Fruit fly (Drosophila melanogaster) whole organism, embryonic: ENCODE data around the gene Eip93F.

Experiments used
- Antp ChIP-seq: fragments of 200-800 bp; sonication (Bioruptor generic); optimal IDR thresholded peaks from 3 replicates; lab custom pipeline; 2016; ENCODE audit warnings: missing biosample characterization, missing genetic modification characterization
- B-H1 ChIP-seq: fragments of 200-800 bp; sonication (Bioruptor generic); IDR thresholded peaks from 3 replicates; pipeline ENCODE4 v1.3.6; 2022; ENCODE audit warnings: missing biosample characterization, missing genetic modification characterization
- CG10462 ChIP-seq: fragments of 200-800 bp; sonication (Bioruptor generic); optimal IDR thresholded peaks from 2 replicates; lab custom pipeline; 2016; ENCODE audit warnings: missing biosample characterization, missing genetic modification characterization
- CG12659 ChIP-seq: fragments of 200-800 bp; sonication (Bioruptor generic); optimal IDR thresholded peaks from 3 replicates; lab custom pipeline; 2017; ENCODE audit warnings: mild to moderate bottlenecking, missing biosample characterization, missing genetic modification reagents, missing genetic modification characterization
- CG13624 ChIP-seq: fragments of 200-800 bp; sonication (Bioruptor generic); optimal IDR thresholded peaks from 2 replicates; lab custom pipeline; 2016; ENCODE audit warnings: missing biosample characterization, missing genetic modification characterization
- CG15601 ChIP-seq: fragments of 200-800 bp; sonication (Bioruptor generic); optimal IDR thresholded peaks from 3 replicates; lab custom pipeline; 2019; ENCODE audit warnings: missing biosample characterization, mild to moderate bottlenecking, missing genetic modification characterization, moderate library complexity
- CG17612 ChIP-seq: fragments of 200-800 bp; sonication (Bioruptor generic); IDR thresholded peaks from 2 replicates; pipeline ENCODE4 v1.3.6; 2022; ENCODE audit warnings: missing biosample characterization, missing genetic modification characterization
- CG17829 ChIP-seq: fragments of 200-800 bp; optimal IDR thresholded peaks from 2 replicates; lab custom pipeline; 2019; ENCODE audit warnings: missing biosample characterization, mild to moderate bottlenecking, missing genetic modification characterization, moderate library complexity
- CG2199 ChIP-seq: fragments of 200-800 bp; sonication (Bioruptor generic); IDR thresholded peaks from 3 replicates; pipeline ENCODE4 v1.3.6; 2022; ENCODE audit warnings: missing biosample characterization, missing genetic modification characterization
- CG2678 ChIP-seq: fragments of 200-800 bp; sonication (Bioruptor generic); optimal IDR thresholded peaks from 3 replicates; lab custom pipeline; 2019; ENCODE audit warnings: missing biosample characterization, mild to moderate bottlenecking, missing genetic modification characterization, moderate library complexity
- CG31224 ChIP-seq: fragments of 200-800 bp; sonication (Bioruptor generic); IDR thresholded peaks from 2 replicates; pipeline ENCODE4 v1.3.6; 2022; ENCODE audit warnings: missing biosample characterization, missing genetic modification characterization
- CG31441 ChIP-seq: fragments of 200-800 bp; sonication (Bioruptor generic); IDR thresholded peaks from 2 replicates; pipeline ENCODE4 v1.3.6; 2022; ENCODE audit warnings: missing biosample characterization, missing genetic modification characterization
- CG4282 ChIP-seq: fragments of 200-800 bp; sonication (Bioruptor generic); optimal IDR thresholded peaks from 2 replicates; lab custom pipeline; 2016; ENCODE audit warnings: missing biosample characterization, missing genetic modification characterization
- CG43689 ChIP-seq: fragments of 200-800 bp; sonication (Bioruptor generic); IDR thresholded peaks from 2 replicates; pipeline ENCODE4 v1.3.6; 2022; ENCODE audit warnings: missing biosample characterization, missing genetic modification characterization
- CG5245 ChIP-seq: fragments of 200-800 bp; sonication (Bioruptor generic); optimal IDR thresholded peaks from 3 replicates; lab custom pipeline; 2016; ENCODE audit warnings: missing biosample characterization, missing genetic modification characterization
- CG6254 ChIP-seq: fragments of 200-800 bp; sonication (Bioruptor generic); optimal IDR thresholded peaks from 3 replicates; lab custom pipeline; 2017; ENCODE audit warnings: mild to moderate bottlenecking, missing biosample characterization, missing genetic modification reagents, missing genetic modification characterization
- CG7372 ChIP-seq: fragments of 200-800 bp; sonication (Bioruptor generic); IDR thresholded peaks from 2 replicates; pipeline ENCODE4 v1.3.6; 2022; ENCODE audit warnings: missing biosample characterization, missing genetic modification characterization
- CG8388 ChIP-seq: fragments of 200-800 bp; sonication (Bioruptor generic); optimal IDR thresholded peaks from 2 replicates; lab custom pipeline; 2019; ENCODE audit warnings: missing biosample characterization, mild to moderate bottlenecking, missing genetic modification characterization, moderate library complexity
- CG9797 ChIP-seq: fragments of 200-800 bp; sonication (Bioruptor generic); optimal IDR thresholded peaks from 3 replicates; lab custom pipeline; 2018; ENCODE audit warnings: missing biosample characterization, mild to moderate bottlenecking, missing genetic modification characterization
- CG9876 ChIP-seq: fragments of 200-800 bp; sonication (Bioruptor generic); optimal IDR thresholded peaks from 2 replicates; lab custom pipeline; 2016; ENCODE audit warnings: missing biosample characterization, missing genetic modification characterization
- CoRest ChIP-seq: fragments of 200-800 bp; sonication (Bioruptor generic); optimal IDR thresholded peaks from 3 replicates; lab custom pipeline; 2018; ENCODE audit warnings: missing biosample characterization, mild to moderate bottlenecking, missing genetic modification characterization, moderate library complexity
- Dref ChIP-seq: fragments of 200-800 bp; sonication (Bioruptor generic); IDR thresholded peaks from 2 replicates; pipeline ENCODE4 v1.3.6; 2022; ENCODE audit warnings: missing biosample characterization, missing genetic modification characterization
- E2f1 ChIP-seq: fragments of 200-800 bp; sonication (Bioruptor generic); IDR thresholded peaks from 2 replicates; pipeline ENCODE4 v1.3.6; 2022; ENCODE audit warnings: missing biosample characterization, missing genetic modification characterization
- Fer3 ChIP-seq: fragments of 200-800 bp; sonication (Bioruptor generic); optimal IDR thresholded peaks from 2 replicates; lab custom pipeline; 2018; ENCODE audit warnings: missing biosample characterization, mild to moderate bottlenecking, missing genetic modification characterization, moderate library complexity
- HLH3B ChIP-seq: fragments of 200-800 bp; sonication (Bioruptor generic); IDR thresholded peaks from 2 replicates; pipeline ENCODE4 v1.3.6; 2022; ENCODE audit warnings: missing biosample characterization, missing genetic modification characterization
- NC2β ChIP-seq: fragments of 200-800 bp; sonication (Bioruptor generic); optimal IDR thresholded peaks from 2 replicates; lab custom pipeline; 2016; ENCODE audit warnings: missing biosample characterization, missing genetic modification characterization
- Oaz ChIP-seq: fragments of 200-800 bp; sonication (Bioruptor generic); IDR thresholded peaks from 2 replicates; pipeline ENCODE4 v1.3.6; 2022; ENCODE audit warnings: missing biosample characterization, missing genetic modification characterization
- Oli ChIP-seq: fragments of 200-800 bp; sonication (Bioruptor generic); optimal IDR thresholded peaks from 2 replicates; lab custom pipeline; 2018; ENCODE audit warnings: missing biosample characterization, mild to moderate bottlenecking, missing genetic modification characterization, moderate library complexity
- Ravus ChIP-seq: fragments of 200-800 bp; sonication (Bioruptor generic); IDR thresholded peaks from 2 replicates; pipeline ENCODE4 v1.3.6; 2022; ENCODE audit warnings: missing biosample characterization, missing genetic modification characterization
- Xrp1 ChIP-seq: fragments of 200-800 bp; sonication (Bioruptor generic); IDR thresholded peaks from 2 replicates; pipeline ENCODE4 v1.3.6; 2022; ENCODE audit warnings: missing biosample characterization, missing genetic modification characterization
- ase ChIP-seq: fragments of 200-800 bp; sonication (Bioruptor generic); IDR thresholded peaks from 3 replicates; pipeline ENCODE4 v1.3.6; 2022; ENCODE audit warnings: missing biosample characterization, missing genetic modification characterization
- bsh ChIP-seq, 2 experiments: fragments of 200-800 bp; sonication (Bioruptor generic); optimal IDR thresholded peaks; 2 replicates each; lab custom pipeline; 2017 to 2018; ENCODE audit warnings: mild to moderate bottlenecking in 2 of 2, missing biosample characterization in 2 of 2, missing genetic modification characterization in 2 of 2, moderate library complexity in 1 of 2
- crc ChIP-seq: fragments of 200-800 bp; sonication (Bioruptor generic); optimal IDR thresholded peaks from 2 replicates; lab custom pipeline; 2016; ENCODE audit warnings: missing biosample characterization, missing genetic modification characterization
- cwo ChIP-seq: fragments of 200-800 bp; sonication (Bioruptor generic); optimal IDR thresholded peaks from 3 replicates; lab custom pipeline; 2017; ENCODE audit warnings: missing biosample characterization, missing genetic modification characterization, mild to moderate bottlenecking, moderate library complexity, missing genetic modification reagents
- danr ChIP-seq: fragments of 200-800 bp; sonication (Bioruptor generic); IDR thresholded peaks from 2 replicates; pipeline ENCODE4 v1.3.6; 2022; ENCODE audit warnings: missing biosample characterization, missing genetic modification characterization
- dm ChIP-seq: fragments of 200-800 bp; sonication (Bioruptor generic); optimal IDR thresholded peaks from 3 replicates; lab custom pipeline; 2016; ENCODE audit warnings: missing biosample characterization, missing genetic modification characterization
- ems ChIP-seq: fragments of 200-800 bp; sonication (Bioruptor generic); optimal IDR thresholded peaks from 3 replicates; lab custom pipeline; 2016; ENCODE audit warnings: missing biosample characterization, missing genetic modification characterization
- gce ChIP-seq: fragments of 200-800 bp; sonication (Bioruptor generic); IDR thresholded peaks from 3 replicates; pipeline ENCODE4 v1.3.6; 2022; ENCODE audit warnings: missing biosample characterization, missing genetic modification characterization
- gsb-n ChIP-seq: fragments of 200-800 bp; sonication (Bioruptor generic); optimal IDR thresholded peaks from 3 replicates; lab custom pipeline; 2018; ENCODE audit warnings: missing biosample characterization, mild to moderate bottlenecking, missing genetic modification characterization
- ken ChIP-seq: fragments of 200-800 bp; sonication (Bioruptor generic); IDR thresholded peaks from 3 replicates; pipeline ENCODE4 v1.3.6; 2022; ENCODE audit warnings: missing biosample characterization, missing genetic modification characterization
- lab ChIP-seq: fragments of 200-800 bp; sonication (Bioruptor generic); optimal IDR thresholded peaks from 3 replicates; lab custom pipeline; 2017; ENCODE audit warnings: missing biosample characterization, missing genetic modification characterization, mild to moderate bottlenecking, moderate library complexity, missing genetic modification reagents
- maf-S ChIP-seq: fragments of 200-800 bp; sonication (Bioruptor generic); optimal IDR thresholded peaks from 2 replicates; lab custom pipeline; 2016; ENCODE audit warnings: missing biosample characterization, missing genetic modification characterization
- mirr ChIP-seq: fragments of 200-800 bp; sonication (Bioruptor generic); optimal IDR thresholded peaks from 3 replicates; lab custom pipeline; 2018; ENCODE audit warnings: missing biosample characterization, mild to moderate bottlenecking, missing genetic modification characterization
- phol ChIP-seq: fragments of 200-800 bp; sonication (Bioruptor generic); optimal IDR thresholded peaks from 3 replicates; lab custom pipeline; 2018; ENCODE audit warnings: missing biosample characterization, mild to moderate bottlenecking, missing genetic modification characterization, moderate library complexity
- ranshi ChIP-seq: fragments of 200-800 bp; sonication (Bioruptor generic); IDR thresholded peaks from 2 replicates; pipeline ENCODE4 v1.3.6; 2022; ENCODE audit warnings: missing biosample characterization, missing genetic modification characterization
- tna ChIP-seq: fragments of 200-800 bp; sonication (Bioruptor generic); IDR thresholded peaks from 2 replicates; pipeline ENCODE4 v1.3.6; 2022; ENCODE audit warnings: missing biosample characterization, missing genetic modification characterization; ENCODE audit not compliant: partially characterized antibody
- tx ChIP-seq: fragments of 200-800 bp; sonication (Bioruptor generic); optimal IDR thresholded peaks from 2 replicates; lab custom pipeline; 2016; ENCODE audit warnings: missing biosample characterization, missing genetic modification characterization
- unpg ChIP-seq: fragments of 200-800 bp; sonication (Bioruptor generic); optimal IDR thresholded peaks from 3 replicates; lab custom pipeline; 2018; ENCODE audit warnings: missing biosample characterization, mild to moderate bottlenecking, missing genetic modification characterization, moderate library complexity
- usp ChIP-seq: fragments of >200 bp; optimal IDR thresholded peaks from 2 replicates; lab custom pipeline; 2017; ENCODE audit warnings: missing biosample characterization, missing genetic modification characterization

Eip93F gene

dm6 chr3R:22026922-22027742 lies 78.2 kb downstream of the Eip93F start, which contains the start of the genes Cchl and ND-42 (continued):
- TF ChIP-seq NC2β (GFP tag; lab: Kevin White, UChicago) (peak; percentile 40), mirr (GFP tag; lab: Kevin White, UChicago) (no peak), CG9797 (peak; percentile 37), Xrp1 (GFP tag; lab: Robert Waterston, UW) (peak; percentile 76), CG17829 (peak; percentile 76), crc (GFP tag; lab: Kevin White, UChicago) (peak; percentile 53), maf-S (no peak), Fer3 (peak; percentile 76), ems (GFP tag; lab: Kevin White, UChicago) (peak; percentile 70), ken (no peak), Oli (tag; lab: Kevin White, UChicago) (peak; percentile 76), Antp (GFP tag; lab: Kevin White, UChicago) (peak; percentile 72), CG43689 (peak; percentile 33; the same call in 1 of the 2 replicates), E2f1 (GFP tag; lab: Robert Waterston, UW) (peak; percentile 51), ranshi (GFP tag; lab: Robert Waterston, UW) (peak; percentile 72; the same call in 1 of the 2 replicates), CG15601 (peak; percentile 61), CoRest (tag; lab: Kevin White, UChicago) (peak; percentile 92), CG6254 (no peak), CG5245 (GFP tag; lab: Kevin White, UChicago) (peak; percentile 66), Oaz (no peak), Ravus (GFP tag; lab: Robert Waterston, UW) (peak; percentile 8), gce (GFP tag; lab: Robert Waterston, UW) (no peak), tna (GFP tag; lab: Robert Waterston, UW) (no peak), CG13624 (peak; percentile 66), CG9876 (GFP tag; lab: Kevin White, UChicago) (no peak), CG2199 (0 out of 3 replicates have a peak, but pooled peaks have one; percentile 38), CG12659 (GFP tag; lab: Kevin White, UChicago) (peak; percentile 90), CG4282 (GFP tag; lab: Kevin White, UChicago) (peak; percentile 14), Dref (GFP tag; lab: Robert Waterston, UW) (no peak), B-H1 (GFP tag; lab: Robert Waterston, UW) (peak; percentile 37; the same call in 2 of the 3 replicates), HLH3B (GFP tag; lab: Robert Waterston, UW) (peak; percentile 69), CG10462 (GFP tag; lab: Kevin White, UChicago) (peak; percentile 51), CG31224 (GFP tag; lab: Robert Waterston, UW) (peak; percentile 41), CG8388 (GFP tag; lab: Kevin White, UChicago) (peak; percentile 76), tx (GFP tag; lab: Kevin White, UChicago) (peak; percentile 33), lab (GFP tag; lab: Kevin White, UChicago) (no peak), danr (GFP tag; lab: Robert Waterston, UW) (peak; percentile 43; the same call in 1 of the 2 replicates), CG31441 (no peak; the same call in 1 of the 2 replicates), usp (no peak), phol (tag; lab: Kevin White, UChicago) (peak; percentile 83), unpg (GFP tag; lab: Kevin White, UChicago) (peak; percentile 79), CG2678 (no peak), CG7372 (GFP tag; lab: Robert Waterston, UW) (peak; percentile 62; the same call in 1 of the 2 replicates), ase (GFP tag; lab: Robert Waterston, UW) (peak; percentile 52; the same call in 1 of the 3 replicates), gsb-n (no peak), cwo (GFP tag; lab: Kevin White, UChicago) (peak; percentile 79), bsh (GFP tag; optimal IDR thresholded peaks at IDR 0.05; lab: Kevin White, UChicago) (peak; percentile 37 to 73), dm (GFP tag; lab: Kevin White, UChicago) (peak; percentile 78), CG17612 (GFP tag; lab: Robert Waterston, UW) (no peak)
